Worm (Caenorhabditis elegans) whole organism, L4/young adult: ENCODE measurements around the gene math-26.
"Not testable (repeated sequence)": the region's sequence is repeated elsewhere in the genome, so short reads cannot be mapped to it uniquely, and the experiment has no call there.

ENCODE experiments used
- W03F9.2 ChIP-seq: fragments of 150-350 bp; optimal IDR thresholded peaks from 2 replicates; lab custom pipeline; 2014; ENCODE audit warnings: missing biosample characterization, missing genetic modification characterization
- dao-5 ChIP-seq: sonication (generic microtip); optimal IDR thresholded peaks from 2 replicates; lab custom pipeline; 2016; ENCODE audit warnings: missing genotype, missing genetic modification characterization, moderate library complexity, missing compliant biosample characterization
- him-1 ChIP-seq: sonication (generic microtip); optimal IDR thresholded peaks from 2 replicates; lab custom pipeline; 2016; ENCODE audit warnings: missing genotype, missing genetic modification reagents, missing genetic modification characterization, missing compliant biosample characterization

Gene math-26

DNA sequence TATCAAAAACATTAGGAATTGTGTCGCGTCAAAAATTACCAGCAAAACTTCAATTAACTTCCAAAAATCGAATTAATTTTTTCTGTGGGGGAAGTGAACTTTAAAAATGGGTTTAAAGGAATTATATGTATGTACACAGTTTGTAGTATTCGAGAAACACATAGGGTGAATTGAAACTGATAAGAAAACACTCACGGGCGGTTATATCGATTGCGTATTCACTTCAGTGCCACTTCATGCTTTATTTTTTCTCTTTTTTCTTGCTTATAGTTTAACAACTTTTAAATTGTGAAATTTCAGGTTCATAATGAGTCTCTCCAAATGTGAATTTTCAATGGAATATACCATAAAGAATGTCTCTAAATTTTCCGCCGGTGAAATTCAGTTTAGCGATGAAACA lies at the start of gene math-26:
Gene math-26, plus strand, starts transcription at position 301 of the 400 bp plus-strand sequence.
- not testable (repeated sequence) for TF ChIP-seq dao-5 (tag; lab: Kevin White, UChicago); W03F9.2 (tag; lab: Kevin White, UChicago); him-1

DNA sequence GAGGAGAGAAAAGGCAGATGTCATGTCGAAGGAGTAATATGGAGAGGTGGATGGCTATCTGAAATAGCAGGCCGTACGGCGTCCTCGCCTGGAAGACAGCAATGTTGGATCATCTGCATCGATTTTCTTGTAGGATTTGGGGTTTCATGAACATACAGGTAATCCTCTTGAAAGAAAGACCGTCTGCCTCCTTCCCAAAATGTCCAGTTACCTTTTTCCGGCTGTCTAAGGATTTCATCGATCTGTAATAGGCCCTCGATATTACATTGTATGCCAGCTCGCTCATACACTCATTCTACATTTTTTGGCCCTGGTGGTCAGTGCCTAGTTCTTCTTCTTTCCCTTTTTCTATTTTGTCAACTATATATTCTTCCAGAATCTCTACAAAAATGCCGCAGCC lies 49.1 kb upstream of the math-26 start, which contains the start of the genes fbxb-5 and btb-8:
Gene fbxb-5, minus strand, starts transcription at position 101 of the 400 bp plus-strand sequence.
Gene btb-8, plus strand, starts transcription at position 377 of the 400 bp plus-strand sequence.
- no peak for TF ChIP-seq W03F9.2 (tag; lab: Kevin White, UChicago)
- no peak for TF ChIP-seq him-1
- no peak for TF ChIP-seq dao-5 (tag; lab: Kevin White, UChicago)

DNA sequence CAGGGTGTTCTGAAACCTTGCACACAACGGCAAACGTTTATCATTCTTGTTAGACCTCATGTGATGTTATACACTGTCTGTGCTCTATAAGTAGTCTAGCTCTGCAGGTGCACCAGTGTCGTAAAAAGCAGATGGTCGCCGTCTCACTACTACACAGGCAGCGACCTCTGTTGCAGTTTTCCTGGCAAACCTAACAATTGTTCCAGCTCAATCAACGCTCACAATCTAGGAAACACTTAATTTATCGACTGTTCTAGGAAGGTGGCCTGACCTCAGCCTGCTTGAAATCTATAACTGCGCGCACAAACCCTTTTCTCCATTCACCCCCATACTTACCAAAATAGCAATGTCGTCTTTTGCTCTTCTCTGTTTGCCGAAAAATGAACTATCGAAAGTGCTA lies 47.1 kb upstream of the math-26 start, which contains the start of gene fbxb-11:
Gene fbxb-11, plus strand, starts transcription at position 301 of the 400 bp plus-strand sequence.
- TF ChIP-seq dao-5 (tag; lab: Kevin White, UChicago) (no peak), W03F9.2 (tag; lab: Kevin White, UChicago) (no peak), him-1 (no peak)

DNA sequence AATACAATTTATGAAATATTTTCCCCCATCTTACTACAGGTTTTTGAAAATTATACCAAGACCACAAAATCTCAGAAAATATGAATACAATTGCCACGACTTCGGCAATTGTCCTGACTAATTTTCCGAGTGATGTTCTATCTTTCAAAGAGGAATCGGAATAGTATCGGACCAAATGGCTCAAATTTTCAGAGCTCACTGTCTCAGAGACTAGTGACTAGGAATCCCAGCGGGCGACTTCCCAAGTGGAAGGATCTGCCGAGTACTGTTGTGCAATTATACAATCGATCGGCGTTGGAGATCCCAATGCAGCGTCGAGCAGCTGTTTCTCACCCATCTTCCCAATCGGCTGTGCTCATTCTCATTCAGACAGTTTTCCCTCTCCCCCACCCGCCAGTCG lies 45.7 kb upstream of the math-26 start, which contains the start of gene F45C12.17:
Gene F45C12.17, plus strand, starts transcription at position 377 of the 400 bp plus-strand sequence.
- TF ChIP-seq W03F9.2 (tag; lab: Kevin White, UChicago) (no peak), dao-5 (tag; lab: Kevin White, UChicago) (no peak)

DNA sequence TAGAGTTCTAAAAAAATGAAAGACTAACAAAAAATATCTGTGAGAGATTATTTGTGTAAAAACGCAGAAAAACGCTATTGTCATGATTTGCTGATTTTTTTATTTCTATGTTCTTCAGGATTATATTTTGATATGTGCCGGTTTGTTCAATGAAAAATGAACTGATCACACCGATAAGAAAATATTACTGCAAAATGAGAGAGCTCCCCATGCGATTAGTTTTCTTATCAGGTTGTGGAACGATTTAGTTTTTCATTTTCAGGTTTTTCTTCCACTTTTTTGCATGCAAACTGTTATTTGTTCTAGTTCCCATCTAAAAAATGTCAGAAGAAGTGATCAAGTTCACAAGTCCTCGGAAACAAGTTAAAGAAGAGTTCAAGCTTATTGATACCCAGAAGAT lies 43.2 kb upstream of the math-26 start, which contains the start of gene btb-9:
Gene btb-9, plus strand, starts transcription at position 254 of the 400 bp plus-strand sequence.
- TF ChIP-seq W03F9.2 (tag; lab: Kevin White, UChicago) = no peak
- TF ChIP-seq him-1 = no peak
- TF ChIP-seq dao-5 (tag; lab: Kevin White, UChicago) = no peak

DNA sequence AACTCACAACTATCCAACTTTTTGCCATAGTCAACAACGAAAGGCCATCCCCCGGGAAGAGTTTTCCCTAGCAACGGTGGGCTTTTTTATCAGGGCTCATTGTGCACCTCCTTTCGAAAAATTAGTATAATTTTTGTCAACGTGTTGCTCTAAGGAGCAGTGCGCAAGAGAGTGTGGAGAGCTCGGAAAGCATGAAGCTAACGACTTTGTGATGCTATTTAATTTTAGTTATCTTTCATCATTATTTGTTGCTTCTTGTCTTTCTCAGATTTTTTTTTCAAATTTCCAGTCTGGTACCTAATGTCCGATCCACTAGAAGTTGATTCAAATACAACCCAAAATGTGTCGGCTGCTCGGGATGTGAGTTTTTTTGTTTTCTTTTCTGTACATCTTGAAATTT lies 41.3 kb upstream of the math-26 start, which contains the start of gene ceh-81:
Gene ceh-81, plus strand, starts transcription at position 301 of the 400 bp plus-strand sequence.
- TF ChIP-seq dao-5 (tag; lab: Kevin White, UChicago) = no peak
- TF ChIP-seq W03F9.2 (tag; lab: Kevin White, UChicago) = no peak
- TF ChIP-seq him-1 = no peak

DNA sequence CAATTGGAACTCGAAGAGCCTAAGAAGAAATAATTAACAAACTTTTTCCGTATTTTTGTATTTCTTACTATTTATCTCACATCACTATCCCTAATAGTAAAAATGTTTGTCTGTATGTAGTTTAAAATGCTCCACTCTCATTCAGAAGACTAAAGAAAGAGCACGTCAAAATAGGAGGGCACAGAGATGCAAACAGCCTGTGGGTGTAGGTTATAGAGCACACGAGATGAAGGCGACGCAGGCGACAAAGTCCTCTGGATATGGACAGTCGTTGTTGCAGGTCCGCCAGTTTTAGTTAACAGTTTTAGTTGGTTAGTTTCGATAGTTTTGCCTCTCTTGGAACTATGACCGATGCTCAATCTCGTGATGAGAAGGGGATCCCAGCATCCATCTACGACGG lies 39.5 kb upstream of the math-26 start, which contains the start of gene ceh-82:
Gene ceh-82, plus strand, starts transcription at position 301 of the 400 bp plus-strand sequence.
- TF ChIP-seq W03F9.2 (tag; lab: Kevin White, UChicago) = no peak
- TF ChIP-seq dao-5 (tag; lab: Kevin White, UChicago) = no peak
- TF ChIP-seq him-1 = no peak

DNA sequence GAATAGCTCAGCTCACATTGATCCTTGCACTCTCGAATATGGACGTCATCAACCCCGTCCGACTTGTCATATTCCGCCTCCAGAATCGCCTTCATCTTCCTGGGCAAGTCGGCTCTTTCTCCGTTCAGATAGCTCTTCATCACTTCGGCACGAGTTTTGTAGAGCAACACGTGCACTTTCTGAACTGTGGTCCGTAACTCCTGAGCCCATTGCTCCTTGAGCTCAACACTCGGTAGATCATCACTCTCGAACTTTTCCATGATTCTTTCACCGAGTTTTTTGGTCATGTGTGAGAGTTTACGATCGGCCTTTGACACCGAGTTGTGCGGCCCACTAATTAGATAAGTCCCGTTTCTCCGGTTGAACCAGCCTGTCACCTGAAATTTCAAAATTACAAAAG lies 36.3 kb upstream of the math-26 start:
- TF ChIP-seq W03F9.2 (tag; lab: Kevin White, UChicago) = no peak
- no peak for TF ChIP-seq him-1
- no peak for TF ChIP-seq dao-5 (tag; lab: Kevin White, UChicago)

DNA sequence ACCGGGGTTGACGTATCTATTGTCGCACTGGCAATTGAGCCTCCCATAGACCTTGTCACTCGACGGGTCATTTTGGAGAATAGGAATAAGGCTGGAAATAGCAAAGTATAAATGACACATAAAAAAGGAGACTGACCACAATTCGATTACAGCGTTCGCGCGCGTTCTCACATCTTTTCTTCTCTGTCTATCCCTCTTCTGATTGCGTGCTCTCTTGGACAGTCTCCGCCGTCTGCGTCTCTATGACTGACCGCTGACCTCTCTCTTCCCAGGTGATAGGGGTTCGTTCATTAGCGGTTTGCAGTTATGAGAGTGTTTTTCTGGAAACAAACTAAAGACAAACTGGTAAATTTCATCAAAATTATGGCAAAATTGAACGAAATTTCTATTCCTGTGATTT lies 35.1 kb upstream of the math-26 start, which contains the start of gene ceh-83:
Gene ceh-83, minus strand, starts transcription at position 181 of the 400 bp plus-strand sequence.
- TF ChIP-seq him-1 (no peak), W03F9.2 (tag; lab: Kevin White, UChicago) (no peak), dao-5 (tag; lab: Kevin White, UChicago) (no peak)

DNA sequence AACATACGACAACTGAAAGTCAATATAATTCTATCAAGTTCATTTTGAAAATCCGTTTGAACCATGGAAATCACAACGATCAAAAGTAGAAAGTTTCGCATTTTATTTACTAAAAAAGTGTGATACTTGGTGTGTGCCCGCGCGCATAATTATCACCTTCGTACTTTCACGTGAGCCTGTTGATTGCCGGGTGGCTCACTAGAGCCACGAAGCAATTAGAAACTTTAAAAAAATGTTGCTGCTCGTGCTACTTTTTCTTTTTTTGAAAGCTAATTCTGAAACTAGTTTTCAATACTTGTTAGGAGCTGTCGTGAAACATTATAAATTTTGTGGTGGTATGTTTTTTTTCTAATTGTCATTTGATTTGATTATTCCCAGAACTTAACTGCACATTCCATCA lies 32.6 kb upstream of the math-26 start, which contains the start of the genes irld-9 and irld-33:
Gene irld-9, minus strand, starts transcription at position 101 of the 400 bp plus-strand sequence.
Gene irld-33, plus strand, starts transcription at position 209 of the 400 bp plus-strand sequence.
- TF ChIP-seq W03F9.2 (tag; lab: Kevin White, UChicago) (no peak), him-1 (no peak), dao-5 (tag; lab: Kevin White, UChicago) (no peak)

DNA sequence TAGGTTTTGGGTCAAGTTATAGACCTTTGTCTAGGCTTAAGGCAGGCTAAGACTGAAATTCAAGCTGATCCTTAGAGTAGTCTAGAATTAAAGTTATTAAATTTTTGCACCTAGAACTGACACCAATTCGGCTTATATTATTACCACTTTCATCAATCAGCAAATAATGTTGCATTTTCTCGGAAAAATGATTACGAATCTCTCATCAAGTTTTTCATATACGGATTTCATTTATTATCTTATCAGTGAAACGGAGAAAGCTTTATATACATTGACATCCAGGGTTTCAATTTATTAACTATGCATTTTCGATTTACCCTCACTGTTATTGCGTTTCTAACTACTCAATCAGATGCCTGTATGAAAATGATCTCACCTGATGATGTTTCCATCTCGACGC lies 30.2 kb upstream of the math-26 start, which contains the start of gene K07G6.1:
Gene K07G6.1, plus strand, starts transcription at position 301 of the 400 bp plus-strand sequence.
- TF ChIP-seq him-1 (no peak), dao-5 (tag; lab: Kevin White, UChicago) (no peak), W03F9.2 (tag; lab: Kevin White, UChicago) (no peak)

DNA sequence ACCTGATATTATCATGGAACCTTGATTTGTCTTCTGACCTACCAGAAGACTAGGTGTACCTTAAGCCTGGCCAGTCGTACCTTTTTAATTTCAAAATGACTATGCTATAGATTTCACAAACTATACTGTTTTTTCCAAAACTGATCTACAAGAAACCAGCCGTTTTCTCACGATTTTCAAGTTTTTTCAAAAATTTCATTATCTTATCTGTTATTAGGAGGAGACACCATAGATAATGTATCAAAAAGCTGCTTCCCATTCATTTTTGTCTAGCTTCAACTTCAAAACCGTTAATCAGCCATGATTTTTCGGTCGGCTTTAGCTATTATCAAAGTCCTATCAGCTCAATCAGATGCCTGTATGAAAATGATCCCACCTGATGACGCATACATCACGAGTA lies 28.9 kb upstream of the math-26 start, which contains the start of gene F36H5.12:
Gene F36H5.12, plus strand, starts transcription at position 301 of the 400 bp plus-strand sequence.
- TF ChIP-seq him-1 = no peak
- no peak for TF ChIP-seq W03F9.2 (tag; lab: Kevin White, UChicago)
- no peak for TF ChIP-seq dao-5 (tag; lab: Kevin White, UChicago)

DNA sequence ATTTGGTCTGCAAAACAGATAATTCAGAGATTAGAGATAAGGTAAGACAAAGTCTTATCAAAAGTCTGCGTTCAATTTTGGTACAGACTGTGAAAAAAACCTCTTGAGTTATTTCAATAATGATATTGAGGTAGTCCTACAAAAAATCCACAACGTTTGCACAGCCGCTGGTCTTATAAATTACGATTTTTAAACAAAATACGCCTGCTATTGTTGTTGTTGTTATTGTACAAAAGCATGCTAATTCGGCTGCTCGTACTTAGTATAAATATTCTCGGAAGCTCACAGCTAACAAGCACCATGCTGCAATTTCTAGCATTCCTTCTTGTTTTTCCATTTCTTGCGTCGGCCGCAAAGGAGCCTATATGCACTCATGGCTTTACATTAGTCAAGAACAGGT lies 27.3 kb upstream of the math-26 start, which contains the start of gene clec-19:
Gene clec-19, plus strand, starts transcription at position 301 of the 400 bp plus-strand sequence.
- TF ChIP-seq him-1 = no peak
- no peak for TF ChIP-seq W03F9.2 (tag; lab: Kevin White, UChicago)
- TF ChIP-seq dao-5 (tag; lab: Kevin White, UChicago) = no peak

DNA sequence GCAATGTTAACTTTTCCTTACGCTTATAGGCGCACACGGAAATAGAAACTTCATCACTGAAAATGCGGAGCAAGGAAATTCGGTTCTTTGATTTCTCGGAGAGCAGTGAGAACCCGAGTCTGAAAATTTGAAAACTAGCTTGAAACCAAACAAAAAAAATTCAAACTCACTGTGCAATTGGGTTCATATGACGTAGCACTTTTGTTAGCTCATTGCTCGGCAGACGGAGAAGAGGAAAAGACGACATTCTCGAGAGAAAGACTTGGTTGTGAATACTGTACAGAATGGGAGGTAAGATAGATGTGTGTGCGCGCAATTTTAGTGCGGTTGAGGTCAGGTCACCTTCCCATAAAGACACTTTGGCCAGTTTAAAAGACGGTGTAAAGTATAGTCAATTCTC lies 21.0 kb upstream of the math-26 start, which contains the start of the genes F36H5.13 and F36H5.8:
Gene F36H5.13, minus strand, starts transcription at position 101 of the 400 bp plus-strand sequence.
Gene F36H5.8, minus strand, starts transcription at position 274 of the 400 bp plus-strand sequence.
- TF ChIP-seq dao-5 (tag; lab: Kevin White, UChicago) (no peak), W03F9.2 (tag; lab: Kevin White, UChicago) (no peak), him-1 (no peak)
